Fruit fly (Drosophila melanogaster) whole organism: ENCODE results near the gene stet.

Source experiments
- CG8478 ChIP-seq: fragments of >200 bp; optimal IDR thresholded peaks from 2 replicates; lab custom pipeline; 2018; ENCODE audit warnings: inconsistent platforms
- Dll ChIP-seq: fragments of >200 bp; optimal IDR thresholded peaks from 2 replicates; lab custom pipeline; 2017
- pan ChIP-seq: fragments of >200 bp; optimal IDR thresholded peaks from 2 replicates; lab custom pipeline; 2017
- psq ChIP-seq: fragments of >200 bp; optimal IDR thresholded peaks from 2 replicates; lab custom pipeline; 2017
- usp ChIP-seq: fragments of >200 bp; optimal IDR thresholded peaks from 2 replicates; lab custom pipeline; 2017; ENCODE audit warnings: missing biosample characterization, missing genetic modification characterization, mixed read lengths

- no peak for TF ChIP-seq pan (lab: Kevin White, UChicago)
- TF ChIP-seq psq (lab: Kevin White, UChicago) = no peak
- no peak for TF ChIP-seq usp (GFP tag; lab: Kevin White, UChicago)
- no peak for TF ChIP-seq Dll (lab: Kevin White, UChicago)
- TF ChIP-seq CG8478 (lab: Kevin White, UChicago) = no peak
Observed at dm6 chr3L:1464465-1464864, 24.9 kb downstream of the stet start.
